Worm (Caenorhabditis elegans) whole organism, young adult: Measurements from ENCODE around the gene tomm-40.

Experiments
- attf-3 ChIP-seq: fragments of 200-800 bp; sonication (Bioruptor generic); conservative IDR thresholded peaks from 2 replicates; pipeline ENCODE4 v1.3.6; 2022; ENCODE audit warnings: missing genetic modification reagents, missing genetic modification characterization, missing compliant biosample characterization
- gei-17 ChIP-seq: fragments of 200-800 bp; sonication (Bioruptor generic); optimal IDR thresholded peaks from 2 replicates; lab custom pipeline; 2018; ENCODE audit warnings: mild to moderate bottlenecking, missing genetic modification characterization, missing compliant biosample characterization
- nhr-179 ChIP-seq: sonication (generic microtip); optimal IDR thresholded peaks from 2 replicates; lab custom pipeline; 2016; ENCODE audit warnings: mild to moderate bottlenecking, missing genetic modification characterization, missing compliant biosample characterization
- rcor-1 ChIP-seq: fragments of 200-800 bp; sonication (Bioruptor generic); IDR thresholded peaks from 2 replicates; pipeline ENCODE4 v1.3.6; 2022; ENCODE audit warnings: missing genetic modification reagents, missing genetic modification characterization, missing compliant biosample characterization
- snpc-4 ChIP-seq, 5 experiments: fragments of 150-350 bp in 1 of 5; sonication (generic microtip) in 4 of 5; optimal IDR thresholded peaks; 2 replicates each; lab custom pipeline; 2014 to 2018; ENCODE audit warnings: missing genetic modification characterization in 5 of 5, missing biosample characterization in 3 of 5, antibody characterized with exemption in 2 of 5, mild to moderate bottlenecking in 2 of 5, missing compliant biosample characterization in 2 of 5, missing genotype in 2 of 5, moderate library complexity in 2 of 5, missing genetic modification reagents in 1 of 5

ce11 chrII:9019704-9020103 is 46.3 kb upstream of the tomm-40 start, which contains the start of gene dep-1:
- TF ChIP-seq nhr-179 (tag; lab: Kevin White, UChicago) (no peak), snpc-4 (GFP tag; optimal IDR thresholded peaks at IDR 0.05; lab: Kevin White, UChicago) (no peak), snpc-4 (tag; optimal IDR thresholded peaks at IDR 0.05; lab: Kevin White, UChicago) (no peak), gei-17 (GFP tag; lab: Kevin White, UChicago) (no peak), rcor-1 (no peak), attf-3 (GFP tag; lab: Robert Waterston, UW) (no peak)
